Worm (Caenorhabditis elegans): ENCODE measurements around the gene akap-1.

akap-1 gene

DNA sequence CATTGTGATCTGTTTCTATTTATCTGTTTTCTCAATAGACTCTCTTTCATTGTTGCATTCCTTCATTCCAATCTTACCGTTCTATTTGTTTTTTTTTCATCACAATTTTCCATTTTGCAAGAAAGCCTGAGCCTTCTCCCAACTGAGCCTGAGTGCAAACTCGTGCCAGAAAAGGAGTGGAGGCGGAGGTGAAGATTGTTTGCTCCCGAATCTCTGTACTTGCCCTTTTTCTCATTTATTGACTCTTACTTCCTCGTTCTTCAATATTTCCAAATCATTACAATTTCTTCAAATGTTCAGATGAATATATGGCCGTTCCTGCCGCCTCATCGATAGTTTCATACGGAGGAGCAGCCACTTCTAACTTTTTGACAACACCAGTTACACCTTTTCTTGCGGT is 53.6 kb downstream of the akap-1 start, which contains the start of gene let-756:
Gene let-756 (plus strand): TSS at position 301 of the 400 bp plus-strand sequence.
- TF ChIP-seq ceh-82 (tag; optimal IDR thresholded peaks at IDR 0.05) (no peak), unc-55 (GFP tag; optimal IDR thresholded peaks at IDR 0.05) (no peak), mab-5 (tag; optimal IDR thresholded peaks at IDR 0.05) (no peak), dmd-4 (tag; optimal IDR thresholded peaks at IDR 0.05) (no peak), nhr-77 (tag; optimal IDR thresholded peaks at IDR 0.05) (no peak), ztf-1 (GFP tag; conservative IDR thresholded peaks at IDR 0.05) (no peak), C34F6.9 (tag; optimal IDR thresholded peaks at IDR 0.05) (no peak), blmp-1 (tag; optimal IDR thresholded peaks at IDR 0.05; ENCODE audit: insufficient read depth) (no peak), unc-62 (GFP tag; optimal IDR thresholded peaks at IDR 0.05) (no peak), skn-1 (tag; optimal IDR thresholded peaks at IDR 0.05) (no peak), fos-1 (tag; optimal IDR thresholded peaks at IDR 0.05) (no peak), lsy-2 (tag; optimal IDR thresholded peaks at IDR 0.05) (no peak), zag-1 (tag; optimal IDR thresholded peaks at IDR 0.05) (no peak)

DNA sequence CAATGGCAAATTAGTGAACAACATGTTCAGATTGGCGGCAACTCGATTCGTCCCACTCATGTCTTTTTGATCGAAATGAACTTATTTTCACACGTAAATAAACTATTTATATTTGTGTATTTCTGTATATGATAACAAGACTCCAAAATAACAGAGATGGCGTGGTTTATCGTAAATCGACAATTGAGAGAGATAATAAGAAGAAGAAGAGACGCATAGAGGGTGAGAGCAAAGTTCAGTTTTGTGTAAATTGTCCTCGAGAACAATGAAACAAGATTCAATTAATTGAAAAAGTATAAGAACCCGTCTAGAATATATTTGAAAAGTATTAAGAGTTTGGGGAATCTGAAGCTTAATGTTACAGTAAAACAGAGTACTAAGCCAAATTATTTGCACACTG is 58.2 kb downstream of the akap-1 start:
- TF ChIP-seq nhr-11 (tag; optimal IDR thresholded peaks at IDR 0.05) (no peak), nhr-237 (tag; optimal IDR thresholded peaks at IDR 0.05) (no peak), sma-9 (GFP tag; optimal IDR thresholded peaks at IDR 0.05) (peak; percentile 20), sma-9 (tag; optimal IDR thresholded peaks at IDR 0.05) (no peak), mbf-1 (tag; optimal IDR thresholded peaks at IDR 0.05) (no peak), nhr-12 (tag; optimal IDR thresholded peaks at IDR 0.05) (no peak), crh-2 (tag; optimal IDR thresholded peaks at IDR 0.05) (peak; percentile 39), elt-1 (tag; optimal IDR thresholded peaks at IDR 0.05) (no peak), ztf-4 (tag; optimal IDR thresholded peaks at IDR 0.05) (no peak), nhr-21 (tag; optimal IDR thresholded peaks at IDR 0.05) (no peak), elt-3 (tag; optimal IDR thresholded peaks at IDR 0.05) (no peak), ZK546.5 (tag; optimal IDR thresholded peaks at IDR 0.05) (no peak), ztf-1 (GFP tag; conservative IDR thresholded peaks at IDR 0.05) (no peak), F13H6.1 (tag; optimal IDR thresholded peaks at IDR 0.05) (no peak), fos-1 (tag; optimal IDR thresholded peaks at IDR 0.05) (peak; percentile 3)

DNA sequence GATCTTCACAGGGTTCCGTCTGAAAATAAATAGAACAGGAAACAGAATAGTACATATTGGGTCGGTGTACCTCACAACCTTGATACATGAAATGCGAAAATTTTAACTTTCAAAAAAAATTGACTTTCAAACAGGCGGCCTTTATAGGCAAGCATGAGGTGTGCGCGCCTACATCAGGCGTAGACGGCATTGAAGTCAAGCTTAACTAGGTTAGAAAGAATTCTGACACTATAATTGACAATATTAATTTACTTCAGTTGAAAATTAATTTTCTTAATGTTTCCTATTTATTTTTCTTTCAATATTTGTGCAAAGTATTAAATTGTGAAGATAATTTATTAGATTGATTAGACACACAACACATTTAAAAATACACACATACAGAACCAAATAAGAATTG is 58.7 kb downstream of the akap-1 start, which contains the start of gene C05D11.5:
Gene C05D11.5 (minus strand): TSS at position 101 of the 400 bp plus-strand sequence.
- TF ChIP-seq ceh-82 (tag; optimal IDR thresholded peaks at IDR 0.05) (no peak), nhr-10 (tag; optimal IDR thresholded peaks at IDR 0.05) (no peak), ceh-16 (tag; optimal IDR thresholded peaks at IDR 0.05) (no peak), blmp-1 (tag; optimal IDR thresholded peaks at IDR 0.05; ENCODE audit: insufficient read depth) (no peak), nhr-21 (tag; optimal IDR thresholded peaks at IDR 0.05) (no peak), sem-4 (tag; optimal IDR thresholded peaks at IDR 0.05) (no peak), unc-39 (tag; optimal IDR thresholded peaks at IDR 0.05) (no peak), sma-3 (GFP tag; optimal IDR thresholded peaks at IDR 0.05) (no peak), alr-1 (tag; optimal IDR thresholded peaks at IDR 0.05) (no peak), lin-13 (GFP tag; optimal IDR thresholded peaks at IDR 0.05) (no peak), ztf-4 (tag; optimal IDR thresholded peaks at IDR 0.05) (no peak), dmd-4 (tag; optimal IDR thresholded peaks at IDR 0.05) (no peak), elt-3 (tag; optimal IDR thresholded peaks at IDR 0.05) (no peak), elt-1 (tag; optimal IDR thresholded peaks at IDR 0.05) (no peak), nhr-23 (tag; optimal IDR thresholded peaks at IDR 0.05) (no peak), aly-2 (tag; optimal IDR thresholded peaks at IDR 0.05) (no peak), nhr-129 (tag; optimal IDR thresholded peaks at IDR 0.05) (no peak), nhr-25 (tag; optimal IDR thresholded peaks at IDR 0.05) (no peak), ztf-1 (GFP tag; conservative IDR thresholded peaks at IDR 0.05) (no peak)

- TF ChIP-seq Y55F3AM.14 (GFP tag; optimal IDR thresholded peaks at IDR 0.05) (peak; percentile 35), sma-3 (GFP tag; optimal IDR thresholded peaks at IDR 0.05) (peak; percentile 46), alr-1 (tag; optimal IDR thresholded peaks at IDR 0.05) (no peak), R02D3.7 (tag; optimal IDR thresholded peaks at IDR 0.05) (no peak), skn-1 (tag; optimal IDR thresholded peaks at IDR 0.05) (no peak), F13H6.1 (tag; optimal IDR thresholded peaks at IDR 0.05) (no peak), unc-55 (GFP tag; optimal IDR thresholded peaks at IDR 0.05) (peak; percentile 7), ceh-82 (tag; optimal IDR thresholded peaks at IDR 0.05) (no peak), sma-9 (GFP tag; optimal IDR thresholded peaks at IDR 0.05) (no peak), sma-9 (tag; optimal IDR thresholded peaks at IDR 0.05) (no peak), ama-1 (optimal IDR thresholded peaks at IDR 0.05) (peak; percentile 69), nhr-21 (tag; optimal IDR thresholded peaks at IDR 0.05) (peak; percentile 17), mab-5 (tag; optimal IDR thresholded peaks at IDR 0.05) (no peak), elt-1 (tag; optimal IDR thresholded peaks at IDR 0.05) (no peak), ztf-4 (tag; optimal IDR thresholded peaks at IDR 0.05) (peak; percentile 69), crh-2 (tag; optimal IDR thresholded peaks at IDR 0.05) (peak; percentile 36), mdl-1 (tag; optimal IDR thresholded peaks at IDR 0.05) (no peak), snpc-4 (tag; optimal IDR thresholded peaks at IDR 0.05) (no peak), nhr-77 (tag; optimal IDR thresholded peaks at IDR 0.05) (no peak), elt-3 (tag; optimal IDR thresholded peaks at IDR 0.05) (no peak), unc-39 (tag; optimal IDR thresholded peaks at IDR 0.05) (no peak), unc-62 (GFP tag; optimal IDR thresholded peaks at IDR 0.05) (no peak), gmeb-1 (tag; optimal IDR thresholded peaks at IDR 0.05) (no peak), lin-13 (GFP tag; optimal IDR thresholded peaks at IDR 0.05) (peak; percentile 42), zag-1 (tag; optimal IDR thresholded peaks at IDR 0.05) (no peak), lsy-2 (tag; optimal IDR thresholded peaks at IDR 0.05) (peak in 1 of 2 experiments; percentile 9), nhr-11 (tag; optimal IDR thresholded peaks at IDR 0.05) (no peak), lin-11 (tag; optimal IDR thresholded peaks at IDR 0.05) (no peak), nhr-6 (tag; optimal IDR thresholded peaks at IDR 0.05) (peak; percentile 14)
Observed at ce11 chrIII:6415306-6415973, 62.3 kb downstream of the akap-1 start, which contains the start of gene nas-4. Gene nas-4 (minus strand): TSS chrIII:6415656.
